Fruit fly (Drosophila melanogaster) whole organism: ENCODE results near the gene CG13970.

ENCODE experiments used
- CG8478 ChIP-seq: fragments of >200 bp; optimal IDR thresholded peaks from 2 replicates; lab custom pipeline; 2018; ENCODE audit warnings: inconsistent platforms
- Dll ChIP-seq: fragments of >200 bp; optimal IDR thresholded peaks from 2 replicates; lab custom pipeline; 2017
- EcR ChIP-seq, 2 experiments: fragments of >200 bp; optimal IDR thresholded peaks; 2 replicates each; lab custom pipeline; 2017; ENCODE audit warnings: missing biosample characterization in 2 of 2, missing genetic modification characterization in 2 of 2, missing genetic modification reagents in 2 of 2
- pan ChIP-seq: fragments of >200 bp; optimal IDR thresholded peaks from 2 replicates; lab custom pipeline; 2017
- psq ChIP-seq: fragments of >200 bp; optimal IDR thresholded peaks from 2 replicates; lab custom pipeline; 2017
- usp ChIP-seq: fragments of >200 bp; optimal IDR thresholded peaks from 2 replicates; lab custom pipeline; 2017; ENCODE audit warnings: missing biosample characterization, missing genetic modification characterization, mixed read lengths

CG13970 gene

DNA sequence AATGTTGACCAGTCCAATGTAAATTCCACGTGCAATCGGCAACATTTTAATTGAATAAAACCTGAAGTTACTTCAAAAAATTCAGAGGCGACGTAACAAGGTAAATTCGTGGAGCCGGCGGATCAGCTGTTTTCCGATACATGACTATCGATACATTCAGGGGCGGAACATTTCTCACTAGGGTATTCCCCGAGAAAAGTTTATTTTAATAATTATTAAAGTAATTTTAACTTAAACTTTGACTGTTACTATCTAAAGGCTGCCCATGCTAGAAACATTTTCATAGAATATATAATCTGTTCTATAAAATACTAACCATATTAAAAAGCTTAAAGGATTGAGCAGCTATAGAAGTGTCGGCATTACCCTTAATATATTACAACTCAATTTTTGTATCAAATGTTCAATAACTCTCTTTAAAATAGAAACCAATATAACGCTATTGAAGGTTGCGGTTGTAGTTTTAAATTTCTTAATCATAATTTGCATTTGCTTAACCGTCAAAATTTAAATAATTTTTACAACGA is 6.8 kb downstream of the CG13970 start, which contains the start of the genes mRpS18B and Kua:
TSS of gene mRpS18B (minus strand) at position 149 of the 527 bp plus-strand sequence.
TSS of gene Kua (plus strand) at position 477 of the 527 bp plus-strand sequence.
- TF ChIP-seq Dll (lab: Kevin White, UChicago) (no peak), psq (no peak), usp (GFP tag; lab: Kevin White, UChicago) (no peak), pan (lab: Kevin White, UChicago) (no peak), CG8478 (lab: Kevin White, UChicago) (no peak), EcR (GFP tag; optimal IDR thresholded peaks at IDR 0.05; lab: Kevin White, UChicago) (no peak)

DNA sequence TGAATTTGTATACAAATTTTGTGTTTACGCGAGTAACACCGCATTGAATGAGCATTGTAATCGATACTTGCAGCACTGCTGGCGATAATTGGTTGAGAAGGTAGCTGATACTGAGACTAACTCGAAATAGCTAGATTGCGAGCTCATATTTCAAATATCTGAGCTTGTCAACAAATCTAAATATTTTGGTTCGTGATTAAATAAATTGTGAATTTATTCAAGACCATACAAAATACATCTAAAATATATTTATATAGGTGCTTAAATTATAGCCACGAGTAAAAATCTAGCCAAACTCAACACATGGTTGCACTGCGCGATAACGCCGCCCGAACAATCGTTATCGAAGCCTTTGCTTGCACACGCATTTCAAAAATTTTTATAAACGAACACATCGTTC is 10.2 kb downstream of the CG13970 start, which contains the start of the genes Taf13 and nesd:
TSS of gene Taf13 (minus strand) at position 56 of the 400 bp plus-strand sequence.
TSS of gene nesd (plus strand) at position 179 of the 400 bp plus-strand sequence.
- TF ChIP-seq pan (lab: Kevin White, UChicago) (no peak), psq (no peak), Dll (lab: Kevin White, UChicago) (no peak), usp (GFP tag; lab: Kevin White, UChicago) (no peak), EcR (GFP tag; optimal IDR thresholded peaks at IDR 0.05; lab: Kevin White, UChicago) (no peak), CG8478 (lab: Kevin White, UChicago) (no peak)

DNA sequence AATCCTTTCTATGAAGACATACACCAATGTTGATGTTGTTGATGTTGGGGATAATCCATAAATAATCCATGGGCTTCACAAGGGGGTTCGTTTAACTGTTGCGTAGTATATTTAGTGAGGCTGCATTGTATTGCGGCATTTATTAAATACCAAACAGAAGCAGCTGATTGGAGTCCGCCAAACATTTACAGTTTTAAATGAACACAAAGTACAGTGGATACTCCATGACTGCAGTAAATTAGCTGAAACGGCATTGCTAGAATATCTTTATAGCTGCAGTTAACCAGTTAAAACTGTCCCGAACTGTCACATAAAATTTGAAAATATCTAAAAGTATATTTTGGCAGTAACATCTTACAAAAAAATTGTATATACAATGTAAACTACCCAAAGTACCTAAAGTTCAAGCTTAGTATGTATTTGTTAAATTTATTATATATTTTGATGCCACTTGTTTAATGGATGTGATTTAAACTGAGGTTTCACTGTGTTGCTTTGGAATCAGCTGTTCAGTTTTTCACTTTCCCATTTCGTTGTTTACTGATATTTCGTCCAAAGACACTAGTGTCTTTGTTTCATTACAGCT is 12.8 kb downstream of the CG13970 start, which contains the start of the genes CG10747 and Pyroxd1:
TSS of gene CG10747 (minus strand) at position 255 of the 586 bp plus-strand sequence.
TSS of gene Pyroxd1 (plus strand) at position 342 of the 586 bp plus-strand sequence.
- TF ChIP-seq EcR (GFP tag; optimal IDR thresholded peaks at IDR 0.05; lab: Kevin White, UChicago) (no peak), psq (no peak), pan (lab: Kevin White, UChicago) (no peak), CG8478 (lab: Kevin White, UChicago) (no peak), Dll (lab: Kevin White, UChicago) (no peak), usp (GFP tag; lab: Kevin White, UChicago) (no peak)

DNA sequence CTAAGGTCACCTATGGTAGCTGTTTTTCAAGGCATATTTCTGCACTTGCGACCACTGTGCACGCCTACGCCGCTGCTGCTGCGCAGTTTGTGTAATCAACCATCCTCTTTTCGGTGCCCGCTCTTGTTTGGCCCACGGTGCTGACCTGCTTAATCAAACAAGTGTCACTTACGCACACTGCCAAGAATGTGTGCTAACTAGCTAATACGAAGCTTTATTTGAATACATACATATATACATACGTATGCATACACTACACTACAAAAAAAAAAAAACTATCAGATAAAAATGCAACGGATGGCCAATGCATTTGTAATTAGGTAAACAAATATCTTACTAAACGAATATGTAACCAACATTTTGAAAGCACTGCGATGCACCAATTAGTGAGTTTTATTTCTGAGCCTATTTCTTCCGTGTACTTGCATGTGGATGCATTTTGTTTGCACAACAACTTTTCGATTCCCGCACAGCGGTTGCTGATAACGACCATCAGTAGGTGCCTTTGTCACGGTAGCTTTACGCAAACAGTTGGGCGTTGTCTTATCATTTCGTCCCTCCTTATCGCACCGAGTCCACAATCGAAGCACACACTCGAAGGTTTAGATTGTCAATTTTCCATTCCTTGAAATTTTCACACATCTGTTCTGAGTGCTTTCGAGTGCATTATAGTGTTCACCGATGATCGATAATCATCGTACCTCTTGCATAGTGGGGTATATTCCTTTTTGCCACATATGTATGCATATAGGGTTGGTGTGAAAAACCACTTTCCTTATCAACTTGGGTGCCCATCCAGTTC is 17.5 kb downstream of the CG13970 start:
- TF ChIP-seq CG8478 (lab: Kevin White, UChicago) (no peak), psq (no peak)

DNA sequence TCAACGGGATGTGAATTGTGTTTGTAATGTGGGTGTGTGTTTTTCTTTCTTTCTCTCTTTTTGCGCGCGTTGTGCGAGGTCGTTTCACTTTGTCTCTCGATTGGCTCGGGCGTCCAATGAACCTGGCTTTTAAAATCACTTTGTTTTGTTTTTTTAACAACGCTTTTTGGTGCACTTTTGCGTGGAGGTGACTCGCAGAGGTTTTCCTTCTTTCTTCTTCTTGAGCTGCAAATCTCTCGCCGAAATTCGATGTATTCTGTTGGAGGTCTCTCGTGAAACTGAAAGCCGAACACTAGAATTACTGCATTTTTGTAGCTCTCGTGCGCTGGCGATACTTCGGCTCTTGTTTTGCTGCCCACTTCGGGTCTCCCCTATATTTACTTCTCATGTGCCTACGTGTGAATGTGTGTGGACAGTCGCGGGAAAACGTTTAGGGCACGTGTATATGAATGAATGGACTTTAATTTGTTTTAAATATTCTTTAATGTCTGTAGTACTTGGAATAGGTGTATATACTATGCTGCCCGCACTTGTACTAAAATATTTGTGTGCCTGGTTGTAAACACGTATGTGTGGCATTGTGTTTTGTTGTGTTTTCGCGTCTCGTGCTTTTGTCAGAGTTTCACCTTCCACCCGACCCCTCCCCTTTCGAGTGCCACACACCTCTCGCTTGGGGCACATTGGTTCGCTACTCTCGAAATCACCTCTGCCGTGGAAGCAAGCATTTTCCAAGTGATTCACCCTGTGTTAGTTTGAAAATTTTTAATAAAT is 19.0 kb downstream of the CG13970 start, which contains the start of gene fok:
TSS of gene fok (minus strand) at position 286 of the 771 bp plus-strand sequence.
- no peak for TF ChIP-seq psq
- no peak for TF ChIP-seq EcR (GFP tag; optimal IDR thresholded peaks at IDR 0.05; lab: Kevin White, UChicago)
- TF ChIP-seq Dll (lab: Kevin White, UChicago), result no peak
- TF ChIP-seq pan (lab: Kevin White, UChicago), result no peak

DNA sequence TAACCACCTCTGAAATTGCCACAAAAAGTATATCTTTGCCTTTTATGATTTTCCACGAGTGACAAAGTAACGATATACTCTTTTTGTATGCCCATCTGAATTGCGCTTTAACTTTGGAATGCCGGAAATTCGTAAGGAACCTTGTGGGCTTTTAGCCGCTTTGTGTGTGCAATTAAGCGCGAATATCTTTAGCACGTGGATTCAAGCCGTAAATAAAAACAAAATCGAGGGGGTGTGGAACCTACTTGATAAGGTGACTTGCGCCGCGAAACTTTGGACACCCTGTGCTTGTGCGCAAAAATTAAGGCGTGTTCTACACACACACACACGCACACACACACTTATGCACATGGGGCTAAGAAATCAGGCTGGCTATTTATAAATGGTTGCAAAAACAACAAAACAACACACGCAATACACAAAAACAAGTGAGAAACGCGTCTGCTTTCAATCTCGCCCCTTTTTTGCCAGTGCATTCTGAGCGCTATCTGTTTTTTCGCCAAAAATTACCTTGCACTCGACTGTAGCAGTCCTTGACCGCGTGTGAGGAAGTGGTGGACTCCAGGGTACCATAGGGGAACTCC is 19.8 kb downstream of the CG13970 start:
- no peak for TF ChIP-seq Dll (lab: Kevin White, UChicago)
- peak; percentile 8 to 25 for TF ChIP-seq EcR (GFP tag; optimal IDR thresholded peaks at IDR 0.05; lab: Kevin White, UChicago)

DNA sequence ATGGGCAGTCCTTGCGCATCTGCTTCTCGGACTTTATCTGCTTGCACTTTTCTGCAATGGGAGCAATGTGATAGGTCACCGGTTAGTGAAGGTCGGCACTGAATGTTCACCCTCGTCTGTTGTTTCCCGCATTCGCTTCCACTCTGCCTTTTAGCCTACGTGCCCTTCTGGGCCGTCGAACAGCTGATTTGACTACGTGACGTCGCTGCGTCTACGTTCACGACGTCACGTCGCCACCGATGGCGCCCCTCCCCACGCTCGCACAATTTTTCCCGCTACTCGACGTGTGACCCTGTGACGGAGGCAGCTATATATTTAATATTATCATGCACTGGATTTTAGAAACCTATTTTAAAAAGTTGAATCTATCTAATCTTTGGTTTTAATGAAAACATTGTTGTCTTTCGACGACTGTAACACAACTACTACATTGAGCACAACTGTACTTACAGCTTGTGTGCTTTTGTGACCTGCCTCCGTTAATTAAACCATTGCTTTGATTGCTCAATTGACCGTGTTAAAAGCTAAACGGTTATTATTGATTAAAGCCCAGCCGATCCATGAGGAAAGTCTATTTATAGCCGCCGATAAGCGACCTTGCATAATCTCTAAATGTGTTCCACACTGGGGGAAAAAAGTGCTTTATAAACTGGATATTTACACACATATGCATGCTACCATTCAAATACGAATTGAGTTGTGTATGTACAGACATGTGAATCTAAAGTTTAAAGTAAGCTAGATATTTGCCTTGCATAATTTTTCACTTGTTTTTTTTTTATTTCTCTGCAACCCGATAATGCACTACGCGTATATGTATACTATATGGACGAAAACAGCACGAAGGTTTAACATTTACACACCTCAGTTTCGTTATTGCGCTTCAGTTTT is 20.7 kb downstream of the CG13970 start:
- TF ChIP-seq CG8478 (lab: Kevin White, UChicago) (no peak), usp (GFP tag; lab: Kevin White, UChicago) (no peak), psq (no peak), EcR (GFP tag; optimal IDR thresholded peaks at IDR 0.05; lab: Kevin White, UChicago) (no peak), pan (lab: Kevin White, UChicago) (no peak), Dll (lab: Kevin White, UChicago) (no peak)

DNA sequence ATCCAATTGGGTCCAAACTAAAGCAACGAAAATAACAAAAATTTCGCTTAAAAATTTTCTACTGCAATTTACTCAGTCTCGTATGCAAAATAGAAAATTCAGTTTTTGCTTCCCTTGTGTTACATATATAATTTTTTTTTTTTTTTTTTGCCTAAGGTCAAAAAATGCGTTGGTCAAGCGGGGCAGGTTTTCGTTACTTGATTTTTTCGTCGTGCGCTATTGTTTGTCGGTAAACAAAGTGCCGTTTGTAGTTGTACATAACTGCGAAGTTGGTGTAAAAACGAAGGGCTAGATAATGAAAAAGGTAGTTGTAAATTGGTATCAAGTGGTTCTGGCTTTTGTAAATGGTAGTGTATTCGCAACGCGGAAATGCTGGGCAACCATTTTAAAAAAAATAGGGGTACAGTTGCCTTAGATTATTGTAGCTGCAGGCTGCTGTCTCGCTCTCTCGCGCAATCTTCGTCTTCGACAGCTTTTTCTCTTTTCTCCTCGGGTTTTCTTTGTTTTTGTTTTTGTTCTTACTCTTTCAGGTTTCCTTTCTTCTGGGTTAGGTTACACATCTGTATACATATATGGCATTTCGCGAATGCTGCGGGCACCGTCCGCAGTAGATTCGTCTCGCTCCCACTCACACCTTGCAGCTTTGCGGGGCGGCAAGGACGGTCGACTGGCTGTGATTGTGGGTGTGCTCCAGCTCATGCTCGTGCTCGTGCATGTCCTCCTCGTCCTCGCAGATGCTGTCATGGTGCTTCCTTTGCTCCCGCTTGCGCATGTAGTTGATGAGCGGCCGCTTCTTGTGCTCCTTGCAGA is 21.6 kb downstream of the CG13970 start:
- no peak for TF ChIP-seq EcR (GFP tag; optimal IDR thresholded peaks at IDR 0.05; lab: Kevin White, UChicago)
- TF ChIP-seq Dll (lab: Kevin White, UChicago), result no peak
- TF ChIP-seq pan (lab: Kevin White, UChicago), result no peak
- TF ChIP-seq psq, result no peak
- no peak for TF ChIP-seq CG8478 (lab: Kevin White, UChicago)
- TF ChIP-seq usp (GFP tag; lab: Kevin White, UChicago), result no peak

DNA sequence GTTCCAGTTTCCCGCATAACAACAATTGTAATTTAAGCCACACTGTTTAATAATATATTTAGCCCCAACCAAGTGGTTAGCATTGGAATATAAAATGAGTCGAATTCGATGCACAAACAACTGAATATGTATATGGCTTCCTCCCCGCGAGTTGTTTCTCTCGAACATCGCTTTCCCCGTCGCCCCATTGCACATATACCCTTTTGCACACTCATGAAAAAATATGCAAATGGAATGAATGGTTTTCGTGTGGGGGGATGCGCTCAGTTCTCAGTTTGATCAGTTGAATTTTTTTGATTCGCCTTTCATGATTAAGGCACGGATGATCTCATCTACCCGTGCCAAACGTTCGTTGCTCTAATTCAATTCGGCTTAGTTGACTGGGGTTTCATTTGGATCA is 23.2 kb downstream of the CG13970 start:
- TF ChIP-seq usp (GFP tag; lab: Kevin White, UChicago) (no peak), psq (no peak), EcR (GFP tag; optimal IDR thresholded peaks at IDR 0.05; lab: Kevin White, UChicago) (no peak), Dll (lab: Kevin White, UChicago) (no peak), CG8478 (lab: Kevin White, UChicago) (no peak), pan (lab: Kevin White, UChicago) (no peak)
